Worm (Caenorhabditis elegans): ENCODE data around the gene arx-6.

The arx-6 gene

ce11 chrIII:4863127-4863526, 15.3 kb upstream of the arx-6 start, which contains the start of gene coq-8:
Gene coq-8, plus strand, starts transcription at chrIII:4863427.
- TF ChIP-seq dao-5 (tag; optimal IDR thresholded peaks at IDR 0.05): no peak

DNA sequence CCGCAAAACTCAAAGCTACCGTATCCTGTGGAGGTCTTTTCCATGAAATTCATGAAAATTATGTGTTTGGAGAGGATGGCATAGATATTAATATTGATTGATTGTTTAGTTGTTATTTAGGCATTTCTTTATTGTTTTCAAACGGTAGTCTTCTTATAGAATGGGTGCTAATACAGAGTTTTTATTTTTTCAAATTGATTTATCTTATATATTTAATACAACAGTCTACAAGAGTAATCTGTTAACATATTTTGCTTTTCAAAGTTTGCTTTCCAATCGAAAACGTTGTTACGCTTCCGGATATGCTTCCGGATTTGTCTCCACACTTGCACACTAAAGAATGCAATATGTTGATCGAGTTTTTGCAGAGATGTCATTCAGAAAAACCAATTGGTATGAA, 11.7 kb upstream of the arx-6 start, which contains the start of gene C35D10.17:
Gene C35D10.17, plus strand, starts transcription at position 301 of the 400 bp plus-strand sequence.
- TF ChIP-seq him-1 (tag; optimal IDR thresholded peaks at IDR 0.05) (no peak), dao-5 (tag; optimal IDR thresholded peaks at IDR 0.05) (no peak), W03F9.2 (tag; optimal IDR thresholded peaks at IDR 0.05) (no peak)

DNA sequence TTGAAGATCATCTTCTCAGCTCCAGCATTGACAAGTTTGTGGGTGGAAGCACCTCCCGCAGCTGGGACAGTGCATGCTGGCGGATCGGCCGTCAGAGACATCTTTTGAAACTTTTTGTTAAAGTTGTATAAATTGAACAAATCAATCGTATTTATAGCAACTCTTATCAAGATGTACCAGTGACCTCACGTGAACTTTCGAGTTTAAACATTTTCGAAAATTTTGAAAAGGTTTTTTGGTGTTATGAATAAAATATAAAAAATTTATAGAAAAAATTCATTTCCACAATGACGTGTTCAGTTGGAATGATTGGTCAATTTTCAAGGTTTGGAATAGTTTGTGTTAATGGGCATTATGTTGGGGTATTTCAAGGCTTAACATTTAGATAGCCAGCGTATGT, 9.8 kb upstream of the arx-6 start, which contains the start of the genes msd-4 and C35D10.3:
Gene msd-4, minus strand, starts transcription at position 101 of the 400 bp plus-strand sequence.
Gene C35D10.3, plus strand, starts transcription at position 279 of the 400 bp plus-strand sequence.
- no peak for TF ChIP-seq him-1 (tag; optimal IDR thresholded peaks at IDR 0.05)
- no peak for TF ChIP-seq W03F9.2 (tag; optimal IDR thresholded peaks at IDR 0.05)
- TF ChIP-seq dao-5 (tag; optimal IDR thresholded peaks at IDR 0.05): no peak

DNA sequence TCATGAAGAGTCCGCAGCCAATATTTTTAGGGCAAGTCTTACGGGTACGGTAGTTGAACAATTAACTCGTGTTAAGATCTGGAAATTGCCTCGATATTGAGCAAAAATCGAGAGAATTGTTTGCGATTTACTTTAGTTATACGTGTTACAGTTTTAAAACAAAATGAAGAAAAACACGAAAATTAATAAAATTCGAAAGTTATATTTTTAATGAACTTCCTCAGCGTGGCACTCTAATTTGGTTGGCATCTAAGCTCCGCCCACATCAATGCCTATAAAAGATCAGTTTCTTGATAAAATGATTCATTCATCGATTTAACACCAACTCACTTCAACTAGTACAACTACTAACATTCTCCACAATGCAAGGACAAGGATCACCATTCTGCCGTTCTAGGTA, 8.0 kb upstream of the arx-6 start, which contains the start of gene gipc-1:
Gene gipc-1, plus strand, starts transcription at position 301 of the 400 bp plus-strand sequence.
- no peak for TF ChIP-seq dao-5 (tag; optimal IDR thresholded peaks at IDR 0.05)
- TF ChIP-seq W03F9.2 (tag; optimal IDR thresholded peaks at IDR 0.05): no peak
- TF ChIP-seq him-1 (tag; optimal IDR thresholded peaks at IDR 0.05): no peak

DNA sequence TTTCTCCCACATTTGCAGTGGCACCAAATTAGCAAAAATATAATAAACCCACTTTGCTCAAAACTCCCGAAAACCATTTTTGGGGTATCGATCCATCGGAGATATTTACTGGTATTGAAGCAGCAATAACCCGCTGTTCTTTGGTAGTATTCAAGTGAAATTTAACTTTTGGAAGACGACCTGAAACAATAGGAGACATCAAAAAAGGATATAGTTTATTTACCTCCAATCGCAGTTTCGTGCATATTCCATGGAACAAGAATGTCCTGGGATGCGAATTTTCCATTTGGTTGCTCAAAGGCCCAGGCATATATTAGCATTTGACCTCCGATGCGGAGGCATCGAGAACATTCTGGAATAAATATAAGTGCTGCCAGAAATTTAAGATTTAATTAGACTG, 5.1 kb upstream of the arx-6 start:
- TF ChIP-seq dao-5 (tag; optimal IDR thresholded peaks at IDR 0.05): no peak
- no peak for TF ChIP-seq him-1 (tag; optimal IDR thresholded peaks at IDR 0.05)
- no peak for TF ChIP-seq W03F9.2 (tag; optimal IDR thresholded peaks at IDR 0.05)

DNA sequence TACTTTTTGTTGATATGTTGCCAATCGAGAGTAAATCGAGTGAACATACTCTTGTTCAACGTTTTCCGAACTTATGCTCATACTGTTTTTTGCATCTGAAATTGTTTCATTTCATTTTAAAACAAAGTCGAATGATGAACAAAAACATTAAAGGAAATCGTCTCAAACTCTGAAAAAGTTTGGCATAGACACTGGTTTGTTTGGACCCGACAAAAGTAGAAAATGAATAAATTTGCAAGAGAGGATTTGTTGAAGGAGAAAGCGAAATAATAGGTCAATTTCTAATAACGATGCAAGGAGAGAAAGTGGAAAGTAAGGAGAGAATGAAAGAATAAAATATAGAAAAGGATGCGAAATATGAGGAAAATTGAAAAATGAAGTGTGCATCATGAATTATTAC, 3.8 kb upstream of the arx-6 start, which contains the start of gene C35D10.12:
Gene C35D10.12, minus strand, starts transcription at position 101 of the 400 bp plus-strand sequence.
- TF ChIP-seq W03F9.2 (tag; optimal IDR thresholded peaks at IDR 0.05) (no peak), him-1 (tag; optimal IDR thresholded peaks at IDR 0.05) (no peak), dao-5 (tag; optimal IDR thresholded peaks at IDR 0.05) (no peak)

DNA sequence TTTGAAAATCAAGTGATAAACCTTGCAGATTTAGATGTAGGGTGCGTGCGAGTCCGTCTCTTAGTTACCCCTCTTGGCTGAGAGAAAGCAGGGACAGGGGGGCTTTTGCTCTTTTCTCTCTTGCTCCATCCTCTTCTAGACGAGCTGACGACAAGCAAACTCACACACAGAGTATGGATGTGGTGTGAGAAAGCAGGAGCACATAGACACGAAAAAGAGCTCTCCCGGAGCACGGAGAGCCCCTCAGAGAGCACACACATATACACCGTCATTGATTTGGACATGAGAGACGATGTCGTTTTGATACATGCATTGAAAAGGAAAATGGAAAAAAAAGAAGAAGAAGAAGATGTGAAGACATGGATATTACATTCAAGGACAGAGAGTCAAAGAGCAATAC, 2.8 kb upstream of the arx-6 start:
- no peak for TF ChIP-seq him-1 (tag; optimal IDR thresholded peaks at IDR 0.05)
- no peak for TF ChIP-seq dao-5 (tag; optimal IDR thresholded peaks at IDR 0.05)
- TF ChIP-seq W03F9.2 (tag; optimal IDR thresholded peaks at IDR 0.05): no peak

DNA sequence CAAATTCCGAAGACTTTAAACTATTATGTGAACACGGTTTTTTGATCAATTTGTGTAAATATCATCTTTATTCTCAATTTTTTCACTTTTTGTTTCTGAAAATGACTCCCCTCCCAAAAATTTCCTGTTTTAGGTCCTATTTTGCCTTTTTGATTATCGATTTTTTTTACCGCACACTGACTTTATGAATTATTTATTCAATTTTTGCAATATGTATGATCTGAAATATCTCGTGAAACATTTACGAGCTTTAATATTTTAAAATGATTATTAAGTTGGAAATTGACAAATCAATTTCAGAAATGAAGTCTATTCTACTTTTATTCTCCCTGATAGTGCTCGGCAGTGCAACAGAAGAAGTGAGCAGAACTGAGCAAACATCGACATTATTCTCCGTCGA, 987 bp downstream of the arx-6 start, which contains the start of gene C35D10.1:
Gene C35D10.1, plus strand, starts transcription at position 301 of the 400 bp plus-strand sequence.
- no peak for TF ChIP-seq him-1 (tag; optimal IDR thresholded peaks at IDR 0.05)
- TF ChIP-seq dao-5 (tag; optimal IDR thresholded peaks at IDR 0.05): no peak
- no peak for TF ChIP-seq W03F9.2 (tag; optimal IDR thresholded peaks at IDR 0.05)

DNA sequence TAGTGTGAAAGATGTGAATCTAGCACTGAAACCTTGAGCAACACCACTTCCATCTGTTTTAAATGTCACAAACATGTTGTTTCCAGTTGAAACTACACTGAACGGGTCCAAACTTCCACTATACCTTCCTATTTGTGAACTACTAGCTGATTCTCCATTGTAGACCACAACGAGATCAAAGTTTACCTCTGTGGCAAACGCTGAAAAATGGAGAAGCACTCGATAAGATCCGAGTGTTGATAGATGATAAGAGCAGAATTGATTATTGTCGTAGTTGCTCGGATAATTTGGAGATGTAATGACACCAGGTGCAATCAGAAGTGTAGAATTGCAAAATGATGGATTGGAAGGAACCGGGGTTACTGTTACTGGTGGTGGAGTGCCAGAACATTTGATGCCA, 3.5 kb downstream of the arx-6 start:
- TF ChIP-seq dao-5 (tag; optimal IDR thresholded peaks at IDR 0.05) (no peak), W03F9.2 (tag; optimal IDR thresholded peaks at IDR 0.05) (no peak), him-1 (tag; optimal IDR thresholded peaks at IDR 0.05) (no peak)

DNA sequence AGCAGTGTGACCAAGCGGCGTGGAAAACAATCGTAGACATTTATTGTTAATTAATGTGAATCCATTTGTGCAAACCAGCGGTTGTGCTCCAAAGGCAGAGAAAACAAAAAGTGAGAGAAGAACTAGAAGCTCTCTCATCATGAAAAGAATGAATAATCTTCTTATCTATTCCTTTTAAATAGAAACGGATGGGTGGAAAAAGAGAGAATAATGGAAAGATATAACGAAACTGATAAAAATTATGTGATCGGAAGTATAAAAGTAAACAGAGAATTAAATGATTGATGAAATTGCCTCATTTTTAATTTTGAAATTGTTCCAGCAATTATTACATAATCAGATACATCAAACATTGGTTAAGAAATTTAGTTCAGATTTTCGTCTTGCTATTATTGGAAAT, 5.0 kb downstream of the arx-6 start, which contains the start of gene clec-5:
Gene clec-5, minus strand, starts transcription at position 178 of the 400 bp plus-strand sequence.
- TF ChIP-seq W03F9.2 (tag; optimal IDR thresholded peaks at IDR 0.05) (no peak), dao-5 (tag; optimal IDR thresholded peaks at IDR 0.05) (no peak), him-1 (tag; optimal IDR thresholded peaks at IDR 0.05) (no peak)

DNA sequence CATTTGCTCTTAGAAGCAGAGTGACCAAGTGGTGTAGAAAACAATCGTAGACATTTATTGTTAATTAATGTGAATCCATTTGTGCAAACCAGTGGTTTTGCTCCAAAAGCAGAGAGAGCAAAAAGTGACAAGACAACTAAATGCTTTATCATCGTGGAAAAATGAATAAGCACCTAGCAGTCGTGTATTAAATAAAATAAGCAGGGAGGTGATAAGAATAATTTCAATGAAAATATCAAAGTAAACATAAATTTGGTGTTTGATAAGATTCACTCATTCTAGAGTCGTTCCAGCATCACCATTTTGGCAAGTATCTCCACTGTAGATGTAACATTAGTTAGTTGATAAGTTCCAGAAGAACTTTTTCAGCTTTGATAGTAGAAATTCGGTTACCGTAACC, 8.8 kb downstream of the arx-6 start, which contains the start of gene clec-6:
Gene clec-6, minus strand, starts transcription at position 154 of the 400 bp plus-strand sequence.
- TF ChIP-seq dao-5 (tag; optimal IDR thresholded peaks at IDR 0.05) (no peak), him-1 (tag; optimal IDR thresholded peaks at IDR 0.05) (no peak), W03F9.2 (tag; optimal IDR thresholded peaks at IDR 0.05) (no peak)

- TF ChIP-seq dao-5 (tag; optimal IDR thresholded peaks at IDR 0.05): no peak
- TF ChIP-seq W03F9.2 (tag; optimal IDR thresholded peaks at IDR 0.05): no peak
- no peak for TF ChIP-seq him-1 (tag; optimal IDR thresholded peaks at IDR 0.05)
Observed at ce11 chrIII:4890997-4891396, 12.5 kb downstream of the arx-6 start, which contains the start of gene F26F4.5. Gene F26F4.5, minus strand, starts transcription at chrIII:4891252.

- no peak for TF ChIP-seq dao-5 (tag; optimal IDR thresholded peaks at IDR 0.05)
- no peak for TF ChIP-seq W03F9.2 (tag; optimal IDR thresholded peaks at IDR 0.05)
- no peak for TF ChIP-seq him-1 (tag; optimal IDR thresholded peaks at IDR 0.05)
Observed at ce11 chrIII:4893540-4893939, 15.1 kb downstream of the arx-6 start, which contains the start of gene F26F4.6. Gene F26F4.6, minus strand, starts transcription at chrIII:4893640.

DNA sequence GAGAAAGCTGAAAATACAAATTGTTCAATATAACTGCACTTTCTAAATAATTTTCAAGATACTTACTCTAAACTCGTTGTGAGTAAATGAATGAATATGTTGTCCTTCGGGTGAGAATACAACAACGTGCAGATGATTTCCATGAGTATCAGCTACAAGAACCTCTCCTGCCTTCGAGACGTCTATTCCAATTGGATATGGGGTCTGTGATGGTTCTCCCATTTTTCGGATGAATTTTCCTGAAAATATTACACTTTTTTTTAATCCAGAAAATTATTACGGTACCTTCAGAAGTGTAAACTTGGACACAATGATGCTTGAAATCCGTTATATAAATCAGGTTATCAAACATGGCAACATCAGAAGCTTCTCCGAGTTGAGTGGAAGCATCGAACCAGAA, 16.9 kb downstream of the arx-6 start:
- TF ChIP-seq him-1 (tag; optimal IDR thresholded peaks at IDR 0.05): no peak
- TF ChIP-seq W03F9.2 (tag; optimal IDR thresholded peaks at IDR 0.05): no peak
- TF ChIP-seq dao-5 (tag; optimal IDR thresholded peaks at IDR 0.05): no peak

Data from whole organism, L4/young adult.